Fruit fly (Drosophila melanogaster): Measurements from ENCODE around the gene CG5758.
A peak's percentile ranks its signal among the peaks of the same experiment; 100 is the strongest.

The CG5758 gene

dm6 chr2L:18158622-18159043 is 38.8 kb downstream of the CG5758 start:
- TF ChIP-seq D1 (tag; optimal IDR thresholded peaks at IDR 0.05) (peak; percentile 71), Ets98B (GFP tag; IDR thresholded peaks at IDR 0.05) (no peak), EcR (GFP tag; optimal IDR thresholded peaks at IDR 0.05) (no peak), CG4496 (GFP tag; IDR thresholded peaks at IDR 0.05) (no peak), rn (GFP tag; IDR thresholded peaks at IDR 0.05) (no peak), CG15710 (tag; optimal IDR thresholded peaks at IDR 0.05) (no peak)

dm6 chr2L:18159172-18159571 is 39.4 kb downstream of the CG5758 start, which contains the start of gene JMJD4:
Gene JMJD4, minus strand, starts transcription at chr2L:18159272.
- TF ChIP-seq CG32121 (GFP tag; IDR thresholded peaks at IDR 0.05), result no peak
- no peak for TF ChIP-seq Pif1A (GFP tag; optimal IDR thresholded peaks at IDR 0.05)
- no peak for TF ChIP-seq CG10348 (GFP tag; IDR thresholded peaks at IDR 0.05)
- no peak for TF ChIP-seq CG9948 (tag; optimal IDR thresholded peaks at IDR 0.05)
- TF ChIP-seq CG8301 (tag; optimal IDR thresholded peaks at IDR 0.05), result no peak
- no peak for TF ChIP-seq CG34367 (tag; optimal IDR thresholded peaks at IDR 0.05)
- no peak for TF ChIP-seq CG12605 (GFP tag; IDR thresholded peaks at IDR 0.05)
- TF ChIP-seq CG4496 (GFP tag; IDR thresholded peaks at IDR 0.05), result no peak
- TF ChIP-seq CG17806 (tag; optimal IDR thresholded peaks at IDR 0.05), result no peak
- no peak for TF ChIP-seq gl (tag; optimal IDR thresholded peaks at IDR 0.05)
- no peak for TF ChIP-seq CG8159 (tag; optimal IDR thresholded peaks at IDR 0.05)
- no peak for TF ChIP-seq D1 (tag; optimal IDR thresholded peaks at IDR 0.05)
- TF ChIP-seq fd96Ca (GFP tag; IDR thresholded peaks at IDR 0.05), result no peak
- TF ChIP-seq CG15710 (tag; optimal IDR thresholded peaks at IDR 0.05), result no peak
- TF ChIP-seq Ets98B (GFP tag; IDR thresholded peaks at IDR 0.05), result no peak
- no peak for TF ChIP-seq EcR (GFP tag; optimal IDR thresholded peaks at IDR 0.05)
- TF ChIP-seq CG13204 (GFP tag; optimal IDR thresholded peaks at IDR 0.05), result no peak
- TF ChIP-seq CG14655 (GFP tag; optimal IDR thresholded peaks at IDR 0.05), result no peak
- no peak for TF ChIP-seq Snoo (tag; optimal IDR thresholded peaks at IDR 0.05)
- no peak for TF ChIP-seq rn (GFP tag; IDR thresholded peaks at IDR 0.05)

Data from whole organism, pupa.